Worm (Caenorhabditis elegans) whole organism, mixed stage, embryonic: ENCODE measurements around the gene zfp-2.

Experiments
- M03D4.4 ChIP-seq: sonication (generic microtip); optimal IDR thresholded peaks from 2 replicates; lab custom pipeline; 2017; ENCODE audit warnings: mild to moderate bottlenecking, missing genetic modification characterization, missing compliant biosample characterization
- bed-3 ChIP-seq: fragments of 200-800 bp; sonication (Bioruptor generic); optimal IDR thresholded peaks from 3 replicates; lab custom pipeline; 2018; ENCODE audit warnings: mild to moderate bottlenecking, missing genetic modification characterization, moderate library complexity, missing compliant biosample characterization
- blmp-1 ChIP-seq: fragments of 150-350 bp; optimal IDR thresholded peaks from 2 replicates; lab custom pipeline; 2014; ENCODE audit warnings: missing biosample characterization, missing genetic modification characterization
- ceh-39 ChIP-seq: fragments of 150-350 bp; optimal IDR thresholded peaks from 2 replicates; lab custom pipeline; 2014; ENCODE audit warnings: missing biosample characterization, missing genetic modification characterization
- ceh-43 ChIP-seq: fragments of 200-800 bp; sonication (Bioruptor generic); optimal IDR thresholded peaks from 2 replicates; lab custom pipeline; 2018; ENCODE audit warnings: mild to moderate bottlenecking, missing genetic modification characterization, moderate library complexity, missing compliant biosample characterization
- ceh-83 ChIP-seq: fragments of 200-800 bp; sonication (Bioruptor generic); optimal IDR thresholded peaks from 2 replicates; lab custom pipeline; 2018; ENCODE audit warnings: mild to moderate bottlenecking, missing genetic modification characterization, missing compliant biosample characterization
- ces-1 ChIP-seq: fragments of 150-350 bp; optimal IDR thresholded peaks from 2 replicates; lab custom pipeline; 2014; ENCODE audit warnings: missing biosample characterization, missing genetic modification reagents, missing genetic modification characterization
- cnd-1 ChIP-seq: fragments of 200-800 bp; sonication (Bioruptor generic); optimal IDR thresholded peaks from 2 replicates; lab custom pipeline; 2018; ENCODE audit warnings: mild to moderate bottlenecking, missing genetic modification characterization, missing compliant biosample characterization
- drap-1 ChIP-seq: fragments of 200-800 bp; sonication (Bioruptor generic); optimal IDR thresholded peaks from 3 replicates; lab custom pipeline; 2018; ENCODE audit warnings: mild to moderate bottlenecking, missing genetic modification characterization, missing compliant biosample characterization
- elt-1 ChIP-seq: sonication (generic microtip); optimal IDR thresholded peaks from 2 replicates; lab custom pipeline; 2017; ENCODE audit warnings: missing genetic modification characterization, mild to moderate bottlenecking, missing compliant biosample characterization, antibody characterized with exemption, moderate library complexity, borderline replicate concordance; ENCODE audit not compliant: insufficient read depth
- elt-3 ChIP-seq: fragments of 150-350 bp; optimal IDR thresholded peaks from 2 replicates; lab custom pipeline; 2014; ENCODE audit warnings: missing biosample characterization, missing genetic modification characterization
- flh-1 ChIP-seq: fragments of 200-800 bp; sonication (Bioruptor generic); optimal IDR thresholded peaks from 2 replicates; lab custom pipeline; 2018; ENCODE audit warnings: mild to moderate bottlenecking, missing genetic modification characterization, moderate library complexity, missing compliant biosample characterization
- ham-2 ChIP-seq: fragments of 200-800 bp; sonication (Bioruptor generic); optimal IDR thresholded peaks from 2 replicates; lab custom pipeline; 2018; ENCODE audit warnings: mild to moderate bottlenecking, missing genetic modification characterization, missing compliant biosample characterization
- hlh-1 ChIP-seq: fragments of 150-350 bp; optimal IDR thresholded peaks from 2 replicates; lab custom pipeline; 2014; ENCODE audit warnings: missing biosample characterization, missing genetic modification reagents, missing genetic modification characterization
- lin-13 ChIP-seq: fragments of 150-350 bp; optimal IDR thresholded peaks from 2 replicates; lab custom pipeline; 2014; ENCODE audit warnings: missing biosample characterization, missing genetic modification characterization
- lin-32 ChIP-seq: fragments of 200-800 bp; sonication (Bioruptor generic); optimal IDR thresholded peaks from 2 replicates; lab custom pipeline; 2018; ENCODE audit warnings: mild to moderate bottlenecking, missing genetic modification characterization, missing compliant biosample characterization
- lsy-2 ChIP-seq: fragments of 150-350 bp; optimal IDR thresholded peaks from 2 replicates; lab custom pipeline; 2014; ENCODE audit warnings: missing biosample characterization, missing genetic modification characterization
- mab-5 ChIP-seq: fragments of 150-350 bp; optimal IDR thresholded peaks from 2 replicates; lab custom pipeline; 2014; ENCODE audit warnings: missing biosample characterization, missing genetic modification characterization
- mep-1 ChIP-seq: fragments of 150-350 bp; optimal IDR thresholded peaks from 2 replicates; lab custom pipeline; 2017; ENCODE audit warnings: missing biosample characterization, missing genetic modification reagents, missing genetic modification characterization, inconsistent platforms
- mls-2 ChIP-seq: sonication (generic microtip); optimal IDR thresholded peaks from 2 replicates; lab custom pipeline; 2016; ENCODE audit warnings: mild to moderate bottlenecking, missing genetic modification characterization, moderate library complexity, missing compliant biosample characterization
- nhr-12 ChIP-seq: fragments of 150-350 bp; optimal IDR thresholded peaks from 2 replicates; lab custom pipeline; 2014; ENCODE audit warnings: missing biosample characterization, missing genetic modification characterization
- nhr-2 ChIP-seq: fragments of 150-350 bp; optimal IDR thresholded peaks from 2 replicates; lab custom pipeline; 2014; ENCODE audit warnings: missing biosample characterization, missing genetic modification characterization
- nhr-237 ChIP-seq: fragments of 150-350 bp; optimal IDR thresholded peaks from 2 replicates; lab custom pipeline; 2014; ENCODE audit warnings: missing biosample characterization, missing genetic modification characterization
- nhr-28 ChIP-seq: fragments of 150-350 bp; optimal IDR thresholded peaks from 2 replicates; lab custom pipeline; 2014; ENCODE audit warnings: missing biosample characterization, missing genetic modification characterization
- nhr-76 ChIP-seq: sonication (generic microtip); optimal IDR thresholded peaks from 2 replicates; lab custom pipeline; 2017; ENCODE audit warnings: missing biosample characterization, missing genetic modification characterization
- pha-4 ChIP-seq: fragments of 150-350 bp; optimal IDR thresholded peaks from 2 replicates; lab custom pipeline; 2018; ENCODE audit warnings: missing biosample characterization, missing genetic modification reagents, missing genetic modification characterization
- sem-2 ChIP-seq: fragments of 200-800 bp; sonication (Bioruptor generic); optimal IDR thresholded peaks from 2 replicates; lab custom pipeline; 2018; ENCODE audit warnings: mild to moderate bottlenecking, missing genetic modification characterization, missing compliant biosample characterization
- snpc-4 ChIP-seq: fragments of 150-350 bp; optimal IDR thresholded peaks from 2 replicates; lab custom pipeline; 2014; ENCODE audit warnings: missing biosample characterization, missing genetic modification characterization
- sptf-1 ChIP-seq: sonication (generic microtip); optimal IDR thresholded peaks from 2 replicates; lab custom pipeline; 2017; ENCODE audit warnings: mild to moderate bottlenecking, missing genetic modification characterization, moderate library complexity, missing compliant biosample characterization
- tbx-8 ChIP-seq: fragments of 200-800 bp; sonication (Bioruptor generic); optimal IDR thresholded peaks from 2 replicates; lab custom pipeline; 2018; ENCODE audit warnings: mild to moderate bottlenecking, missing genetic modification characterization, moderate library complexity, missing compliant biosample characterization
- unc-120 ChIP-seq: sonication (generic microtip); optimal IDR thresholded peaks from 2 replicates; lab custom pipeline; 2017; ENCODE audit warnings: missing genetic modification characterization, missing compliant biosample characterization; ENCODE audit not compliant: poor library complexity, severe bottlenecking
- unc-39 ChIP-seq: fragments of 150-350 bp; optimal IDR thresholded peaks from 2 replicates; lab custom pipeline; 2014; ENCODE audit warnings: missing biosample characterization, missing genetic modification characterization
- unc-62 ChIP-seq: fragments of 150-350 bp; optimal IDR thresholded peaks from 2 replicates; lab custom pipeline; 2014; ENCODE audit warnings: missing biosample characterization, missing genetic modification reagents, missing genetic modification characterization
- zip-8 ChIP-seq: fragments of 150-350 bp; optimal IDR thresholded peaks from 2 replicates; lab custom pipeline; 2014; ENCODE audit warnings: missing biosample characterization, missing genetic modification characterization
- ztf-11 ChIP-seq: fragments of 150-350 bp; optimal IDR thresholded peaks from 2 replicates; lab custom pipeline; 2014; ENCODE audit warnings: missing biosample characterization, missing genetic modification characterization

zfp-2 gene

ce11 chrII:9602566-9602965, 45.1 kb downstream of the zfp-2 start:
- TF ChIP-seq pha-4 (tag; lab: Kevin White, UChicago) (no peak), lin-13 (tag; lab: Kevin White, UChicago) (no peak), nhr-76 (tag; lab: Kevin White, UChicago) (no peak), blmp-1 (no peak), lsy-2 (no peak), nhr-28 (no peak), sem-2 (GFP tag; lab: Kevin White, UChicago) (no peak), snpc-4 (tag; lab: Kevin White, UChicago) (no peak), mep-1 (tag; lab: Kevin White, UChicago) (no peak), ces-1 (GFP tag; lab: Kevin White, UChicago) (no peak)

- TF ChIP-seq unc-62 (peak; percentile 80), unc-120 (peak; percentile 75), mls-2 (tag; lab: Kevin White, UChicago) (no peak), sem-2 (GFP tag; lab: Kevin White, UChicago) (no peak), cnd-1 (tag; lab: Kevin White, UChicago) (no peak), ceh-83 (GFP tag; lab: Kevin White, UChicago) (no peak), bed-3 (no peak), lin-13 (tag; lab: Kevin White, UChicago) (no peak), tbx-8 (no peak), elt-3 (tag; lab: Kevin White, UChicago) (no peak), mep-1 (tag; lab: Kevin White, UChicago) (peak; percentile 32), nhr-12 (tag; lab: Kevin White, UChicago) (no peak), elt-1 (tag; lab: Kevin White, UChicago) (no peak), nhr-76 (tag; lab: Kevin White, UChicago) (no peak), blmp-1 (no peak), nhr-2 (tag; lab: Kevin White, UChicago) (no peak), snpc-4 (tag; lab: Kevin White, UChicago) (no peak), drap-1 (GFP tag; lab: Kevin White, UChicago) (no peak), sptf-1 (tag; lab: Kevin White, UChicago) (no peak), nhr-28 (peak; percentile 28), ztf-11 (tag; lab: Kevin White, UChicago) (no peak), lsy-2 (peak; percentile 34), mab-5 (tag; lab: Kevin White, UChicago) (peak; percentile 3), ceh-39 (tag; lab: Kevin White, UChicago) (no peak), ceh-43 (GFP tag; lab: Kevin White, UChicago) (no peak), nhr-237 (tag; lab: Kevin White, UChicago) (peak; percentile 80), ces-1 (GFP tag; lab: Kevin White, UChicago) (no peak), pha-4 (tag; lab: Kevin White, UChicago) (peak; percentile 68), unc-39 (tag; lab: Kevin White, UChicago) (no peak), ham-2 (GFP tag; lab: Kevin White, UChicago) (no peak), flh-1 (GFP tag; lab: Kevin White, UChicago) (no peak), lin-32 (GFP tag; lab: Kevin White, UChicago) (no peak), zip-8 (tag; lab: Kevin White, UChicago) (no peak), hlh-1 (peak; percentile 65), M03D4.4 (tag; lab: Kevin White, UChicago) (no peak)
- TF ChIP-seq, all 35 proteins: peak for 9
Observed at ce11 chrII:9603419-9603818, 46.0 kb downstream of the zfp-2 start.

ce11 chrII:9604063-9604462, 46.6 kb downstream of the zfp-2 start:
- TF ChIP-seq sptf-1 (tag; lab: Kevin White, UChicago) (no peak), lsy-2 (no peak), pha-4 (tag; lab: Kevin White, UChicago) (no peak), blmp-1 (no peak), ceh-43 (GFP tag; lab: Kevin White, UChicago) (no peak)
- TF ChIP-seq, all 35 proteins: peak for 0

- no peak for TF ChIP-seq mab-5 (tag; lab: Kevin White, UChicago)
- no peak for TF ChIP-seq sem-2 (GFP tag; lab: Kevin White, UChicago)
- no peak for TF ChIP-seq cnd-1 (tag; lab: Kevin White, UChicago)
- no peak for TF ChIP-seq snpc-4 (tag; lab: Kevin White, UChicago)
- no peak for TF ChIP-seq nhr-237 (tag; lab: Kevin White, UChicago)
- TF ChIP-seq drap-1 (GFP tag; lab: Kevin White, UChicago), result no peak
- no peak for TF ChIP-seq ces-1 (GFP tag; lab: Kevin White, UChicago)
- no peak for TF ChIP-seq unc-62
- no peak for TF ChIP-seq ceh-43 (GFP tag; lab: Kevin White, UChicago)
- TF ChIP-seq pha-4 (tag; lab: Kevin White, UChicago), result no peak
- no peak for TF ChIP-seq mls-2 (tag; lab: Kevin White, UChicago)
- TF ChIP-seq ztf-11 (tag; lab: Kevin White, UChicago), result no peak
- TF ChIP-seq ceh-83 (GFP tag; lab: Kevin White, UChicago), result no peak
- TF ChIP-seq lsy-2, result no peak
- TF ChIP-seq nhr-12 (tag; lab: Kevin White, UChicago), result no peak
Observed at ce11 chrII:9604685-9605084, 47.2 kb downstream of the zfp-2 start.
